Worm (Caenorhabditis elegans) whole organism, L2 larva: Measurements from ENCODE around the gene pld-1.

Experiments
- F13H6.1 ChIP-seq: sonication (generic microtip); optimal IDR thresholded peaks from 2 replicates; lab custom pipeline; 2016; ENCODE audit warnings: missing genetic modification characterization, missing compliant biosample characterization
- R02D3.7 ChIP-seq: fragments of 150-350 bp; optimal IDR thresholded peaks from 2 replicates; lab custom pipeline; 2014; ENCODE audit warnings: missing biosample characterization, missing genetic modification characterization
- Y55F3AM.14 ChIP-seq: fragments of 200-800 bp; sonication (Bioruptor generic); optimal IDR thresholded peaks from 2 replicates; lab custom pipeline; 2018; ENCODE audit warnings: mild to moderate bottlenecking, missing genetic modification characterization, missing compliant biosample characterization
- ZK546.5 ChIP-seq: sonication (generic microtip); optimal IDR thresholded peaks from 2 replicates; lab custom pipeline; 2017; ENCODE audit warnings: missing biosample characterization, missing genetic modification characterization
- alr-1 ChIP-seq: fragments of 150-350 bp; optimal IDR thresholded peaks from 2 replicates; lab custom pipeline; 2014; ENCODE audit warnings: missing biosample characterization, missing genetic modification characterization
- aly-2 ChIP-seq: fragments of 150-350 bp; optimal IDR thresholded peaks from 2 replicates; lab custom pipeline; 2014; ENCODE audit warnings: missing biosample characterization, missing genetic modification characterization
- ama-1 ChIP-seq: fragments of 150-350 bp; optimal IDR thresholded peaks from 2 replicates; lab custom pipeline; 2018; ENCODE audit warnings: inconsistent platforms
- crh-2 ChIP-seq: sonication (generic microtip); optimal IDR thresholded peaks from 2 replicates; lab custom pipeline; 2017; ENCODE audit warnings: missing biosample characterization, missing genetic modification characterization
- dmd-4 ChIP-seq: sonication (generic microtip); optimal IDR thresholded peaks from 2 replicates; lab custom pipeline; 2017; ENCODE audit warnings: missing biosample characterization, missing genetic modification characterization
- elt-3 ChIP-seq: sonication (generic microtip); optimal IDR thresholded peaks from 2 replicates; lab custom pipeline; 2017; ENCODE audit warnings: missing biosample characterization, missing genetic modification characterization
- fos-1 ChIP-seq: fragments of 150-350 bp; optimal IDR thresholded peaks from 2 replicates; lab custom pipeline; 2014; ENCODE audit warnings: missing biosample characterization, missing genetic modification characterization
- gmeb-1 ChIP-seq: fragments of 150-350 bp; optimal IDR thresholded peaks from 2 replicates; lab custom pipeline; 2014; ENCODE audit warnings: missing biosample characterization, missing genetic modification characterization
- lin-11 ChIP-seq: fragments of 150-350 bp; sonication (generic microtip); optimal IDR thresholded peaks from 2 replicates; lab custom pipeline; 2014; ENCODE audit warnings: missing biosample characterization, missing genetic modification characterization, inconsistent platforms, mixed read lengths
- lin-13 ChIP-seq: fragments of 150-350 bp; optimal IDR thresholded peaks from 2 replicates; lab custom pipeline; 2014; ENCODE audit warnings: missing biosample characterization, missing genetic modification reagents, missing genetic modification characterization
- lin-39 ChIP-seq: fragments of 150-350 bp; optimal IDR thresholded peaks from 2 replicates; lab custom pipeline; 2014; ENCODE audit warnings: missing biosample characterization, missing genetic modification reagents, missing genetic modification characterization
- lsy-2 ChIP-seq, 2 experiments: fragments of 150-350 bp in 1 of 2; sonication (generic microtip) in 1 of 2; optimal IDR thresholded peaks; 2 replicates each; lab custom pipeline; 2014 to 2017; ENCODE audit warnings: missing biosample characterization in 2 of 2, missing genetic modification characterization in 2 of 2
- mab-5 ChIP-seq: fragments of 150-350 bp; optimal IDR thresholded peaks from 2 replicates; lab custom pipeline; 2014; ENCODE audit warnings: missing biosample characterization, missing genetic modification characterization
- mbf-1 ChIP-seq: sonication (generic microtip); optimal IDR thresholded peaks from 2 replicates; lab custom pipeline; 2017; ENCODE audit warnings: missing biosample characterization, missing genetic modification characterization
- mdl-1 ChIP-seq, 2 experiments: fragments of 150-350 bp in 1 of 2; sonication (generic microtip) in 1 of 2; optimal IDR thresholded peaks; 2 replicates each; lab custom pipeline; 2017; ENCODE audit warnings: missing biosample characterization in 2 of 2, missing genetic modification characterization in 2 of 2
- nhr-11 ChIP-seq: fragments of 150-350 bp; optimal IDR thresholded peaks from 2 replicates; lab custom pipeline; 2014; ENCODE audit warnings: missing biosample characterization, missing genetic modification characterization
- nhr-129 ChIP-seq: fragments of 150-350 bp; optimal IDR thresholded peaks from 2 replicates; lab custom pipeline; 2014; ENCODE audit warnings: missing biosample characterization, missing genetic modification characterization
- nhr-21 ChIP-seq: fragments of 150-350 bp; optimal IDR thresholded peaks from 2 replicates; lab custom pipeline; 2014; ENCODE audit warnings: missing biosample characterization, missing genetic modification characterization
- nhr-23 ChIP-seq: fragments of 150-350 bp; optimal IDR thresholded peaks from 2 replicates; lab custom pipeline; 2014; ENCODE audit warnings: missing biosample characterization, missing genetic modification reagents, missing genetic modification characterization
- nhr-237 ChIP-seq: fragments of 150-350 bp; optimal IDR thresholded peaks from 2 replicates; lab custom pipeline; 2014; ENCODE audit warnings: missing biosample characterization, missing genetic modification characterization
- nhr-25 ChIP-seq: fragments of 150-350 bp; sonication (generic microtip); optimal IDR thresholded peaks from 3 replicates; lab custom pipeline; 2014; ENCODE audit warnings: missing biosample characterization, missing genetic modification characterization
- nhr-6 ChIP-seq: fragments of 150-350 bp; optimal IDR thresholded peaks from 2 replicates; lab custom pipeline; 2014; ENCODE audit warnings: missing biosample characterization, missing genetic modification characterization
- nhr-77 ChIP-seq: fragments of 150-350 bp; optimal IDR thresholded peaks from 2 replicates; lab custom pipeline; 2014; ENCODE audit warnings: missing biosample characterization, missing genetic modification characterization
- peb-1 ChIP-seq: fragments of 150-350 bp; optimal IDR thresholded peaks from 2 replicates; lab custom pipeline; 2014; ENCODE audit warnings: missing biosample characterization, missing genetic modification characterization
- sem-4 ChIP-seq: fragments of 150-350 bp; optimal IDR thresholded peaks from 2 replicates; lab custom pipeline; 2014; ENCODE audit warnings: missing biosample characterization, missing genetic modification reagents, missing genetic modification characterization
- skn-1 ChIP-seq: sonication (generic microtip); optimal IDR thresholded peaks from 2 replicates; lab custom pipeline; 2017; ENCODE audit warnings: missing biosample characterization, missing genetic modification characterization
- sma-9 ChIP-seq, 2 experiments: fragments of 150-350 bp in 1 of 2; sonication (generic microtip) in 1 of 2; optimal IDR thresholded peaks; 2 replicates each; lab custom pipeline; 2014 to 2016; ENCODE audit warnings: missing genetic modification characterization in 2 of 2, mild to moderate bottlenecking in 1 of 2, missing biosample characterization in 1 of 2, missing compliant biosample characterization in 1 of 2, missing genetic modification reagents in 1 of 2, moderate library complexity in 1 of 2
- snpc-4 ChIP-seq: fragments of 150-350 bp; optimal IDR thresholded peaks from 2 replicates; lab custom pipeline; 2014; ENCODE audit warnings: missing biosample characterization, missing genetic modification characterization
- unc-39 ChIP-seq: fragments of 150-350 bp; optimal IDR thresholded peaks from 2 replicates; lab custom pipeline; 2014; ENCODE audit warnings: missing biosample characterization, missing genetic modification characterization
- unc-55 ChIP-seq: fragments of 150-350 bp; sonication (generic microtip); optimal IDR thresholded peaks from 3 replicates; lab custom pipeline; 2014; ENCODE audit warnings: missing biosample characterization, missing genetic modification reagents, missing genetic modification characterization
- unc-62 ChIP-seq: fragments of 150-350 bp; optimal IDR thresholded peaks from 2 replicates; lab custom pipeline; 2014; ENCODE audit warnings: missing biosample characterization, missing genetic modification reagents, missing genetic modification characterization
- zag-1 ChIP-seq: fragments of 150-350 bp; optimal IDR thresholded peaks from 2 replicates; lab custom pipeline; 2014; ENCODE audit warnings: missing biosample characterization, missing genetic modification characterization
- ztf-1 ChIP-seq: fragments of 200-800 bp; sonication (Bioruptor generic); conservative IDR thresholded peaks from 2 replicates; pipeline ENCODE4 v1.3.6; 2022; ENCODE audit warnings: missing genetic modification characterization, missing compliant biosample characterization
- ztf-11 ChIP-seq: sonication (generic microtip); optimal IDR thresholded peaks from 2 replicates; lab custom pipeline; 2017; ENCODE audit warnings: missing biosample characterization, missing genetic modification characterization
- ztf-4 ChIP-seq: fragments of 150-350 bp; optimal IDR thresholded peaks from 2 replicates; lab custom pipeline; 2014; ENCODE audit warnings: missing biosample characterization, missing genetic modification characterization

The pld-1 gene

DNA sequence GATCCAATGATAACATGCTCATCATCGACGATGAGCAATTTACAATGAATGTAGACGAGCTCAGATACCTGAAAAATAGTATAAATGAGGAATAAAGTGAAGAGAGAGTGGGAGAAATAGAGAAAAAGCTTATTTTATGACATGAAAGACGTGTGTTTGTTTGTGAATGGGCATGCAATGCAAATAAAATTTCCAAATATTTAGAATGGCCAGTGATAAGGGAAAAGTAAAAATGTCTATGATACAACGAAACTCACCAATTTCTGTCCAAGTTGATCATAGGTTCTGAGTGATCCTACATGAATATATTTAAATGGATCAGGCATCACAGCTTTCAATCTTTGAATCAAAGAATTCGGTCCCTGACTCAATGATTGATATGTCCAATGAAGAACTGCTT lies 5.3 kb downstream of the pld-1 start:
- TF ChIP-seq fos-1 (tag; lab: Kevin White, UChicago) (peak; percentile 46), lsy-2 (tag; optimal IDR thresholded peaks at IDR 0.05; lab: Kevin White, UChicago) (no peak), elt-3 (tag; lab: Kevin White, UChicago) (no peak)

DNA sequence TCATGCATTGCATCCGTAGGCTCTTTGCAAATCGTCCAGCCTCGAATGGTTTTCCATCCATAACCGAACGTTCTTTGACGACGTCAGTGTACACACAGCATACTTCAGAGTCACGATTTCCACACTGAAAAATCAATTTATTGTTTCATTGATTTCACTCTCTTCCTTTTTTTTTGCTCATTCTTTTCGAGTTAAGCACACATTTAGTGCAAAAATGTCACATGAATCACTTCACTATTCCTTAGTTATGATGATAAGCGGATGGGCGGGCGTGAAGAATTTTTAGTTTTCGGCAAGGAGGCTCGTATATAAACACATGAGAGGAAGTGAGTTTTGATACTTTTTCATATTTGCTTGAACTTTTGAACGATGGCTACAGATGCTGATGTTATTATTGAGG lies 6.0 kb downstream of the pld-1 start, which contains the start of gene txt-9:
txt-9 (plus strand) TSS at position 336 of the 400 bp plus-strand sequence.
- TF ChIP-seq lin-39 (tag; lab: Kevin White, UChicago) = no peak
- TF ChIP-seq fos-1 (tag; lab: Kevin White, UChicago) = peak; percentile 45
- TF ChIP-seq snpc-4 (tag; lab: Kevin White, UChicago) = no peak
- TF ChIP-seq nhr-25 (tag; lab: Kevin White, UChicago) = no peak
- TF ChIP-seq mab-5 (tag; lab: Kevin White, UChicago) = no peak
- TF ChIP-seq nhr-6 (tag; lab: Kevin White, UChicago) = no peak
- no peak for TF ChIP-seq nhr-21 (tag; lab: Kevin White, UChicago)
- TF ChIP-seq Y55F3AM.14 (GFP tag; lab: Kevin White, UChicago) = no peak
- TF ChIP-seq, all 48 proteins: peak for 1

DNA sequence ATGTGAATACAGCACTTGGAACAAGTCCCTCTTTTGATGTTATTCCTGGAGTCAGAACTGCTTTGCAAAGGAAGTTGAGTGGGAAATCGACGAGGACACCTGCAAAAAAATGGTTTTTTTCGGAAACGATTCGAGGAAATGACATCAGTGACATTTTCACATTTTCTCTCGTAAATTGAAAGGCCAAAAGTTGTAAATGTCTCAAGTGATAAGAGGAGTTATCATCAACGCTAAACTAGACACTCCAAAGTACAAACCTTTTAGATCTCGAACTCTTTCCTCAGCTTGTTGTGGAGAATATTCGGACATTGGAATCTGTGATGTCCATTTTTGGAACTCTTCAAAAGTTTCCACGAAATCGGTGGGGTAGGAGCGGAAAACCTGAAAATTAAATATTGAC lies 7.3 kb downstream of the pld-1 start:
- TF ChIP-seq lin-39 (tag; lab: Kevin White, UChicago) (no peak), lsy-2 (tag; optimal IDR thresholded peaks at IDR 0.05; lab: Kevin White, UChicago) (no peak), mbf-1 (tag; lab: Kevin White, UChicago) (no peak), unc-62 (GFP tag; lab: Kevin White, UChicago) (no peak), fos-1 (tag; lab: Kevin White, UChicago) (peak; percentile 31), ztf-1 (GFP tag; lab: Robert Waterston, UW) (no peak), nhr-6 (tag; lab: Kevin White, UChicago) (no peak), ztf-11 (tag; lab: Kevin White, UChicago) (no peak), nhr-23 (tag; lab: Kevin White, UChicago) (no peak)
- TF ChIP-seq, all 48 proteins: peak for 1

DNA sequence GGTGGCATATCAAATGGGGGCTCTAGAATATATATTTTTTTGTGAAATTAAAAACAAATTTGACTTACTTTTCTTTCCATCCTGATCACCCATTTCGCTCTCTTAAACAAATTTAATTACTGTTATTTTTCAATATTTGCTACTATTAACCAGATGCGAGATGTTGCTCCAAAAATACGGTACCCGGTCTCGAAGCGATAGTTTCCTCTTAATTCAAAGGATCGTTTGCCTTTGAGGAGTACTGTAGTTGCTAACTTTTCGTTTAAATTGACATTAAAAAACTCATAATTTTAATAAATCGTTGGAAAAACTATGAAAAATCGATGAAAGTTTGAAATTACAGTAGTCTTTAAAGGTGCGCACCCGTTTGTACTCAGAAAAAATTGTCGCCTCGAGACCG lies 8.1 kb downstream of the pld-1 start, which contains the start of gene C04G6.4:
C04G6.4 (minus strand) TSS at position 101 of the 400 bp plus-strand sequence.
- TF ChIP-seq unc-62 (GFP tag; lab: Kevin White, UChicago) = no peak
- TF ChIP-seq lin-11 (tag; lab: Kevin White, UChicago) = no peak
- TF ChIP-seq nhr-21 (tag; lab: Kevin White, UChicago) = no peak
- no peak for TF ChIP-seq zag-1
- TF ChIP-seq R02D3.7 (tag; lab: Kevin White, UChicago) = no peak
- no peak for TF ChIP-seq sem-4 (tag; lab: Kevin White, UChicago)
- no peak for TF ChIP-seq nhr-25 (tag; lab: Kevin White, UChicago)
- TF ChIP-seq sma-9 (GFP tag; optimal IDR thresholded peaks at IDR 0.05; lab: Kevin White, UChicago) = no peak
- TF ChIP-seq sma-9 (tag; optimal IDR thresholded peaks at IDR 0.05; lab: Kevin White, UChicago) = no peak
- TF ChIP-seq ZK546.5 = no peak
- TF ChIP-seq alr-1 (tag; lab: Kevin White, UChicago) = no peak
- no peak for TF ChIP-seq Y55F3AM.14 (GFP tag; lab: Kevin White, UChicago)
- no peak for TF ChIP-seq crh-2 (tag; lab: Kevin White, UChicago)
- TF ChIP-seq nhr-23 (tag; lab: Kevin White, UChicago) = no peak
- TF ChIP-seq ama-1 (lab: Kevin White, UChicago) = no peak
- TF ChIP-seq ztf-4 = no peak
- TF ChIP-seq F13H6.1 (tag; lab: Kevin White, UChicago) = no peak
- TF ChIP-seq elt-3 (tag; lab: Kevin White, UChicago) = no peak

DNA sequence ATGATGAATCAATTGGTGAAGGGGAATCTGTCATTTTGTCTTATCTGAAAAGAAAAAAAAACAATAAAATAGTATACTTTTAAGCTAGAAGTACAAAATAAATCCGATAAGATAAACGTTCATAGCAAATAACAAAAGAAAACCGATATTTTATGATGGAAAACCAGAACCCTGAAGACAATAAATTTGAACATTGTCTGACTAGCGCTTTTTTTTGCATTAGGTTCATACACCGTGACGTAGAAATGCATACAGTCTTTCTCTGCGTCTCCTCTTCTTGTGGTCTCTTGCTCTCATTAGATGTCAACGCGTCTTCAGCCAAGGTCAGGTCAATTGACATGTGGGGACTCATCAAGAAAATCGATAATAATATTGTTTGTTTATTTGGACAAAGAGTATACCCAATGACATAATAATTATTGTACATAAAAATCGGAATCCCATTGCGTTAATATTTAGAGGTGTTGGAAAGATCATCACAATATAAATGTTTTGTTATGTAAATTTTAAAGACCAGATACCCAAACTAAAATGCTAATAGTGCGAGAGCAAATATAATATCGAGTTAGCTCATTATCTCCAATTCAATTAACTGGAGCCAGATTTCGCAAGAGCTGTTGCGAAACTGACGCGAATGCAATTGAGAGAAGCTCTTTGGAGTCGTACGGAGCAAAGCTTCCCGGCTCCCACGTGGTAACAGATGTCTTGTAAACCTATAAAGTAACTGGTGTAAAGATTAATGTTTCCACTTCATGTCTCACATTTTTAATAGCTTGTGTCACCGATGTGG lies 10.2 kb downstream of the pld-1 start, which contains the start of gene dsh-2:
dsh-2 (minus strand) TSS at position 51 of the 790 bp plus-strand sequence.
- TF ChIP-seq nhr-11 (no peak), unc-39 (tag; lab: Kevin White, UChicago) (no peak), nhr-25 (tag; lab: Kevin White, UChicago) (peak; percentile 85), Y55F3AM.14 (GFP tag; lab: Kevin White, UChicago) (no peak), dmd-4 (tag; lab: Kevin White, UChicago) (no peak), F13H6.1 (tag; lab: Kevin White, UChicago) (peak; percentile 18), nhr-129 (tag; lab: Kevin White, UChicago) (peak; percentile 47), ztf-11 (tag; lab: Kevin White, UChicago) (no peak), gmeb-1 (tag; lab: Kevin White, UChicago) (peak; percentile 81), crh-2 (tag; lab: Kevin White, UChicago) (peak; percentile 76), nhr-6 (tag; lab: Kevin White, UChicago) (peak; percentile 46), elt-3 (tag; lab: Kevin White, UChicago) (no peak), nhr-23 (tag; lab: Kevin White, UChicago) (no peak), mdl-1 (tag; optimal IDR thresholded peaks at IDR 0.05; lab: Kevin White, UChicago) (no peak), sma-9 (GFP tag; optimal IDR thresholded peaks at IDR 0.05; lab: Kevin White, UChicago) (peak; percentile 38), sma-9 (tag; optimal IDR thresholded peaks at IDR 0.05; lab: Kevin White, UChicago) (no peak), zag-1 (no peak), alr-1 (tag; lab: Kevin White, UChicago) (no peak), skn-1 (tag; lab: Kevin White, UChicago) (no peak), nhr-77 (tag; lab: Kevin White, UChicago) (no peak), unc-55 (GFP tag; lab: Kevin White, UChicago) (peak; percentile 49), lsy-2 (tag; optimal IDR thresholded peaks at IDR 0.05; lab: Kevin White, UChicago) (peak in 1 of 2 experiments; percentile 71), sem-4 (tag; lab: Kevin White, UChicago) (no peak), aly-2 (no peak), lin-13 (GFP tag; lab: Kevin White, UChicago) (peak; percentile 30), mab-5 (tag; lab: Kevin White, UChicago) (no peak), ZK546.5 (no peak), lin-11 (tag; lab: Kevin White, UChicago) (no peak), nhr-237 (no peak), peb-1 (tag; lab: Kevin White, UChicago) (no peak)
